Worm (Caenorhabditis elegans) whole organism, L1 larva: ENCODE results near the gene str-97.

Source experiments
- ceh-82 ChIP-seq, 3 experiments: fragments of 150-350 bp in 1 of 3; sonication (generic microtip) in 2 of 3; optimal IDR thresholded peaks; 2 replicates each; lab custom pipeline; 2014 to 2017; ENCODE audit warnings: missing biosample characterization in 3 of 3, missing genetic modification characterization in 3 of 3
- dpl-1 ChIP-seq, 3 experiments: fragments of 150-350 bp in 2 of 3; sonication (generic microtip) in 1 of 3; optimal IDR thresholded peaks; 2 replicates each; lab custom pipeline; 2014 to 2017; ENCODE audit warnings: missing biosample characterization in 3 of 3, missing genetic modification characterization in 3 of 3, missing genetic modification reagents in 3 of 3
- nhr-11 ChIP-seq: fragments of 150-350 bp; optimal IDR thresholded peaks from 2 replicates; lab custom pipeline; 2014; ENCODE audit warnings: missing biosample characterization, missing genetic modification characterization
- pqm-1 ChIP-seq: sonication (generic microtip); optimal IDR thresholded peaks from 3 replicates; lab custom pipeline; 2017; ENCODE audit warnings: missing biosample characterization, missing genetic modification characterization
- unc-62 ChIP-seq: fragments of 150-350 bp; optimal IDR thresholded peaks from 2 replicates; lab custom pipeline; 2014; ENCODE audit warnings: missing biosample characterization, missing genetic modification reagents, missing genetic modification characterization
- vab-15 ChIP-seq: sonication (generic microtip); optimal IDR thresholded peaks from 2 replicates; lab custom pipeline; 2017; ENCODE audit warnings: missing genotype, mild to moderate bottlenecking, missing genetic modification characterization, missing compliant biosample characterization
- zag-1 ChIP-seq: fragments of 150-350 bp; optimal IDR thresholded peaks from 2 replicates; lab custom pipeline; 2014; ENCODE audit warnings: missing biosample characterization, missing genetic modification characterization
- ztf-4 ChIP-seq: fragments of 150-350 bp; optimal IDR thresholded peaks from 2 replicates; lab custom pipeline; 2014; ENCODE audit warnings: missing biosample characterization, missing genetic modification characterization

- TF ChIP-seq dpl-1 (GFP tag; optimal IDR thresholded peaks at IDR 0.05; lab: Kevin White, UChicago): no peak
- no peak for TF ChIP-seq pqm-1
- TF ChIP-seq unc-62 (GFP tag; lab: Kevin White, UChicago): no peak
- no peak for TF ChIP-seq nhr-11 (tag; lab: Kevin White, UChicago)
- TF ChIP-seq zag-1: no peak
- no peak for TF ChIP-seq vab-15 (tag; lab: Kevin White, UChicago)
- no peak for TF ChIP-seq ztf-4
- TF ChIP-seq ceh-82 (tag; optimal IDR thresholded peaks at IDR 0.05; lab: Kevin White, UChicago): no peak
These were observed 39.6 kb upstream of the str-97 start, which contains the start of gene rabr-4 for ce11 chrV:16194639-16195038.
